Worm (Caenorhabditis elegans) whole organism, L4 larva: Measurements from ENCODE around the gene C39B10.3.

Experiments
- F10B5.3 ChIP-seq: sonication (generic microtip); optimal IDR thresholded peaks from 2 replicates; lab custom pipeline; 2016; ENCODE audit warnings: mild to moderate bottlenecking, missing genetic modification characterization, missing compliant biosample characterization
- arid-1 ChIP-seq: fragments of 200-800 bp; sonication (Bioruptor generic); conservative IDR thresholded peaks from 2 replicates; pipeline ENCODE4 v1.3.6; 2022; ENCODE audit warnings: missing genetic modification reagents, missing genetic modification characterization, missing compliant biosample characterization
- daf-8 ChIP-seq: fragments of 200-800 bp; sonication (Bioruptor generic); IDR thresholded peaks from 2 replicates; pipeline ENCODE4 v1.3.6; 2022; ENCODE audit warnings: missing genetic modification characterization, missing compliant biosample characterization
- fos-1 ChIP-seq: fragments of 150-350 bp; optimal IDR thresholded peaks from 2 replicates; lab custom pipeline; 2014; ENCODE audit warnings: missing biosample characterization, missing genetic modification characterization
- hif-1 ChIP-seq, 2 experiments: sonication (generic microtip); optimal IDR thresholded peaks; 2 replicates each; lab custom pipeline; 2016 to 2017; ENCODE audit warnings: missing compliant biosample characterization in 2 of 2, missing genetic modification characterization in 2 of 2, missing genetic modification reagents in 2 of 2, missing genotype in 2 of 2, mild to moderate bottlenecking in 1 of 2
- madf-9 ChIP-seq: fragments of 200-800 bp; sonication (Bioruptor generic); conservative IDR thresholded peaks from 2 replicates; pipeline ENCODE4 v1.3.6; 2022; ENCODE audit warnings: missing genetic modification reagents, missing genetic modification characterization, missing compliant biosample characterization
- mdl-1 ChIP-seq, 2 experiments: fragments of 150-350 bp in 1 of 2; sonication (generic microtip) in 1 of 2; optimal IDR thresholded peaks; 2 replicates each; lab custom pipeline; 2014 to 2017; ENCODE audit warnings: missing biosample characterization in 2 of 2, missing genetic modification characterization in 2 of 2
- nhr-10 ChIP-seq: fragments of 150-350 bp; optimal IDR thresholded peaks from 2 replicates; lab custom pipeline; 2014; ENCODE audit warnings: missing biosample characterization, missing genetic modification characterization
- nhr-25 ChIP-seq: sonication (generic microtip); optimal IDR thresholded peaks from 2 replicates; lab custom pipeline; 2017; ENCODE audit warnings: missing genetic modification characterization, mild to moderate bottlenecking, missing compliant biosample characterization, antibody characterized with exemption, moderate library complexity, borderline replicate concordance; ENCODE audit not compliant: insufficient read depth
- pha-4 ChIP-seq, 2 experiments: fragments of 150-350 bp in 1 of 2; fragments of 200-800 bp in 1 of 2; sonication (Bioruptor generic) in 1 of 2; IDR thresholded peaks in 1 of 2; optimal IDR thresholded peaks in 1 of 2; 2 replicates each; pipeline versions ENCODE4 v1.3.6 to Lab custom; 2014 to 2022; ENCODE audit warnings: missing genetic modification characterization in 2 of 2, missing genetic modification reagents in 2 of 2, missing biosample characterization in 1 of 2, missing compliant biosample characterization in 1 of 2
- pqm-1 ChIP-seq: sonication (generic microtip); optimal IDR thresholded peaks from 2 replicates; lab custom pipeline; 2017; ENCODE audit warnings: missing biosample characterization, missing genetic modification characterization
- snpc-4 ChIP-seq: fragments of 150-350 bp; optimal IDR thresholded peaks from 2 replicates; lab custom pipeline; 2014; ENCODE audit warnings: missing biosample characterization, missing genetic modification characterization
- unc-62 ChIP-seq, 3 experiments: fragments of 150-350 bp in 1 of 3; sonication (generic microtip); optimal IDR thresholded peaks in 2 of 3; peaks in 1 of 3; 1 replicate in 1 of 3; 2 replicates in 2 of 3; lab custom pipeline; 2014 to 2017; ENCODE audit warnings: missing biosample characterization in 3 of 3, missing genetic modification characterization in 3 of 3, missing genetic modification reagents in 3 of 3, missing genotype in 1 of 3

- TF ChIP-seq pha-4 (GFP tag; IDR thresholded peaks at IDR 0.05; lab: Robert Waterston, UW) = no peak
- TF ChIP-seq pha-4 (tag; optimal IDR thresholded peaks at IDR 0.05; lab: Kevin White, UChicago) = no peak
- TF ChIP-seq nhr-25 = no peak
- no peak for TF ChIP-seq snpc-4 (tag; lab: Kevin White, UChicago)
- TF ChIP-seq nhr-10 (tag; lab: Kevin White, UChicago) = no peak
- no peak for TF ChIP-seq arid-1
- no peak for TF ChIP-seq madf-9
- no peak for TF ChIP-seq pqm-1 (tag; lab: Kevin White, UChicago)
- no peak for TF ChIP-seq mdl-1 (tag; optimal IDR thresholded peaks at IDR 0.05; lab: Kevin White, UChicago)
- no peak for TF ChIP-seq daf-8 (GFP tag; lab: Robert Waterston, UW)
- TF ChIP-seq hif-1 (tag; optimal IDR thresholded peaks at IDR 0.05; lab: Kevin White, UChicago) = no peak
- no peak for TF ChIP-seq F10B5.3 (tag; lab: Kevin White, UChicago)
- TF ChIP-seq unc-62 (GFP tag; optimal IDR thresholded peaks at IDR 0.05 in 1 of 2; lab: Kevin White, UChicago) = peak in 1 of 2 experiments; percentile 10
- TF ChIP-seq unc-62 (tag; optimal IDR thresholded peaks at IDR 0.05; lab: Kevin White, UChicago) = no peak
- TF ChIP-seq fos-1 (tag; lab: Kevin White, UChicago) = no peak
Measured at ce11 chrX:10462391-10462790, 18.5 kb downstream of the C39B10.3 start.
